Worm (Caenorhabditis elegans): ENCODE measurements around the gene dach-1.

dach-1 gene

DNA sequence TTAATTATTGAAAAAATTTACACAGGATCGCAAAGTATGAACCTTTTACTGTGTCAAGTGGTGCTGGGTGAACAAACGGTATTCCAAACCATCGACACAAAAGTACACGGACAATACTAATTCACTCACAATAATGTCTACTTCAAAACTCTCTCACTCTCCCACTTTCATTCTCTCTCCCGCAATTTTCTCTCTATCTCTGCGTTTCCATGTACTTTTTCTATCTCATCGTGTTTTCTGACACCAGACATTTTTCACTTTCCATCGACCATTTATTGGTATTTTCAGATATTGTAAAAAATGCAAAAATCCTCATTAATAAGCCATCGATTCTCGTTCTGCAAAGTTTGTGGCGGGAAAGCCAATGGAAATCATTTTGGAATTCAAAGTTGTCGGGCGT is 44.0 kb upstream of the dach-1 start, which contains the start of gene nhr-156 (continued):
- TF ChIP-seq ceh-90 (tag; optimal IDR thresholded peaks at IDR 0.05) (no peak), nhr-12 (tag; optimal IDR thresholded peaks at IDR 0.05) (no peak), egl-27 (tag; optimal IDR thresholded peaks at IDR 0.05) (no peak), fkh-8 (tag; optimal IDR thresholded peaks at IDR 0.05) (no peak)

DNA sequence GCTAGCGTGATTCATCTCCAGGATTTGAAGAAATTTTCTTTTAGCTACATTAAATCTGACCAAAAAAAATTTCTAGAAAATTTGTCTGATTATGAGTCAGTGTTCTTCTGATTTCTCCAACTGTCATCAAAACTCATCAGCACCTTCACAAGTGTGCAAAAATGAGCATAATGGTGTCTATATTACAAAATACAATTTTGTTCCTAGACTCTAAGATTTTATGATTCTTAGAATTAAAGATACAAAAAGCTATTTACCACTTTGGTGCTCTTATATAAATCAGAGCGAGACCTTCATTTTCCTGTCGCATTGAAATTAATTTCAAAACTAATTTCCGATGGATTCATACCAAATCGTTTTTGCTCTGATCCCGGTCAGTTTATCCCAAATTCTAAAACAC is 37.4 kb upstream of the dach-1 start, which contains the start of gene srx-68:
TSS of gene srx-68 (plus strand) at position 301 of the 400 bp plus-strand sequence.
- TF ChIP-seq fkh-10 (GFP tag; optimal IDR thresholded peaks at IDR 0.05) (no peak), blmp-1 (tag; optimal IDR thresholded peaks at IDR 0.05) (no peak), unc-98 (GFP tag; IDR thresholded peaks at IDR 0.05) (no peak), mep-1 (tag; optimal IDR thresholded peaks at IDR 0.05) (no peak)

DNA sequence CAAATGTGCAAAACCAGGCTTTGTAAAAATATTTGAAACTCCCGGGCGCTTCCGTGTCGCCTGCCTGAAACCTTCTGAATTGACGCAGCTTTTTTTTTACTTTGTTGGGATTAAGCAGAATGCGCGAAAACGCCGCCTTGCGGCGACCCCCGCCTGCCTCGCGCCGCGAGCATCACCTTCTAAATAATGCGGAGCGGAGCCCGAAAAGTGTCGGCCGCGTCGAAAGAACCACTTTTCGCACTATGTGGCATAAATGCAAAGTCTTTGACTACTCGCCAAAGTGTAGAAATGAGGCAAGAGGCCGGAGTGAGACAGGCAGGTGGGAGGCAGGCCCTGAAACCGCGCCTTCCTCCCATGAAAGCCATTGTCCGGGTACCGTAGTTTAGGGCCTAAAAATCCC is 36.7 kb upstream of the dach-1 start:
- no peak for TF ChIP-seq nhr-85 (tag)
- no peak for TF ChIP-seq ets-5 (GFP tag; IDR thresholded peaks at IDR 0.05)
- TF ChIP-seq jun-1 (tag; optimal IDR thresholded peaks at IDR 0.05) = no peak
- no peak for TF ChIP-seq fkh-4 (tag; optimal IDR thresholded peaks at IDR 0.05; ENCODE audit: borderline replicate concordance)
- no peak for TF ChIP-seq hpl-2 (GFP tag; optimal IDR thresholded peaks at IDR 0.05)
- no peak for TF ChIP-seq fos-1 (tag; optimal IDR thresholded peaks at IDR 0.05)
- no peak for TF ChIP-seq dpl-1 (GFP tag; optimal IDR thresholded peaks at IDR 0.05)
- TF ChIP-seq C16A3.4 (tag; optimal IDR thresholded peaks at IDR 0.05) = no peak
- no peak for TF ChIP-seq ztf-11 (tag; optimal IDR thresholded peaks at IDR 0.05)
- TF ChIP-seq nhr-47 (tag; optimal IDR thresholded peaks at IDR 0.05) = no peak
- no peak for TF ChIP-seq sptf-1 (tag; optimal IDR thresholded peaks at IDR 0.05)
- TF ChIP-seq sox-4 (tag; optimal IDR thresholded peaks at IDR 0.05) = no peak
- TF ChIP-seq aha-1 (tag; optimal IDR thresholded peaks at IDR 0.05) = no peak

DNA sequence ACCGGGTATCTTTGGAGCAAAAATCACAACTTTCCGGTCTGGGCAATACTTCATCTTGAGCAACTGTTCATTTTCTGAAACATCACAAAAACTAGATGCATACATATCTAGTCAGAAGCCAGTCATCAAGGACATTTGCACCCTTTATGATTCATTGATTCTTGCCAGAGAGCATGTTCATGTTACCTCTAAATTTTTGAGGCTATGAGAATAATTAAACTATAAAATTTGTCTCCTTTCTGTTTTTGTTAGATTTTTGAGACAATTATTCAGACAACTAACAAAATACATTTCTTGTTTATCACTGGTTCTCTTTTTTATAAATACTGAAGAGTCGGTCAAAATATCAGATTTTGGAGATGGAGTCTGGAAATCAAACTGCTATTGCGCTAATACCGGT is 33.3 kb upstream of the dach-1 start, which contains the start of gene srx-67:
TSS of gene srx-67 (plus strand) at position 301 of the 400 bp plus-strand sequence.
- TF ChIP-seq tlp-1 (tag; optimal IDR thresholded peaks at IDR 0.05) (no peak), lin-13 (GFP tag; optimal IDR thresholded peaks at IDR 0.05) (no peak), unc-98 (GFP tag; IDR thresholded peaks at IDR 0.05) (no peak), ces-1 (GFP tag; optimal IDR thresholded peaks at IDR 0.05) (no peak), efl-1 (optimal IDR thresholded peaks at IDR 0.05) (no peak), efl-1 (GFP tag; optimal IDR thresholded peaks at IDR 0.05 in 1 of 2) (no peak), sup-37 (GFP tag; optimal IDR thresholded peaks at IDR 0.05) (no peak), elt-3 (tag; optimal IDR thresholded peaks at IDR 0.05) (no peak), nhr-90 (tag; optimal IDR thresholded peaks at IDR 0.05; ENCODE audit: poor library complexity) (no peak), ceh-82 (tag; optimal IDR thresholded peaks at IDR 0.05) (no peak), fkh-4 (tag; optimal IDR thresholded peaks at IDR 0.05; ENCODE audit: borderline replicate concordance) (no peak), rnt-1 (tag; optimal IDR thresholded peaks at IDR 0.05) (no peak), ceh-8 (GFP tag; optimal IDR thresholded peaks at IDR 0.05) (no peak), sox-4 (tag; optimal IDR thresholded peaks at IDR 0.05) (no peak), mdl-1 (tag; optimal IDR thresholded peaks at IDR 0.05) (no peak), jun-1 (tag; optimal IDR thresholded peaks at IDR 0.05) (no peak), lin-14 (GFP tag; optimal IDR thresholded peaks at IDR 0.05) (no peak), fkh-10 (GFP tag; optimal IDR thresholded peaks at IDR 0.05) (no peak), skn-1 (tag; optimal IDR thresholded peaks at IDR 0.05) (no peak), C04F5.9 (tag; optimal IDR thresholded peaks at IDR 0.05) (no peak), swsn-7 (tag; optimal IDR thresholded peaks at IDR 0.05) (no peak)

DNA sequence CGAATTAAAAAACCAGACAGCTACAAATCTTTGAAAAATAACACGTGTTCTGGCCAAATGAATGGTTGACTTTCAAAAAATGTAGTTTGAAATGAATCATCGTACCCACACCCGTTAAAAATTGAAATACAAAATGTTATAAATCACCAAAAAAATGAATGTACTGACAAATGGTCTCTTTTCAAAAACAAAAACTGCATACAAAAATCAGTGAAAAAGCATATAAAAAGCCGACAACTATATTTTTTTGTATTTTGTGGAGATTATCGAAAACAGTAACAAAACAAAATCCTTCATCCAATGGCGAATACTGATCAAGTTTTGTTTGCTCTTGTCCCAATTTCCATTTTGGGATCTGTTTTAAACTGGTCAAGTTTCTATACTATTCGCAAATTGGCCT is 30.5 kb upstream of the dach-1 start, which contains the start of gene srx-66:
TSS of gene srx-66 (plus strand) at position 301 of the 400 bp plus-strand sequence.
- no peak for TF ChIP-seq hlh-17 (GFP tag; optimal IDR thresholded peaks at IDR 0.05; ENCODE audit: borderline replicate concordance)
- TF ChIP-seq fos-1 (tag; optimal IDR thresholded peaks at IDR 0.05) = no peak
- TF ChIP-seq ceh-82 (tag; optimal IDR thresholded peaks at IDR 0.05) = no peak
- TF ChIP-seq unc-98 (GFP tag; IDR thresholded peaks at IDR 0.05) = no peak
- TF ChIP-seq tlp-1 (tag; optimal IDR thresholded peaks at IDR 0.05) = no peak
- TF ChIP-seq unc-130 (tag; optimal IDR thresholded peaks at IDR 0.05) = no peak
- no peak for TF ChIP-seq dsc-1 (tag; optimal IDR thresholded peaks at IDR 0.05)
- no peak for TF ChIP-seq ztf-11 (tag; optimal IDR thresholded peaks at IDR 0.05)
- no peak for TF ChIP-seq fkh-4 (tag; optimal IDR thresholded peaks at IDR 0.05; ENCODE audit: borderline replicate concordance)
- no peak for TF ChIP-seq dpl-1 (GFP tag; optimal IDR thresholded peaks at IDR 0.05)
